Worm (Caenorhabditis elegans): ENCODE data around the gene pals-26.

ce11 chrIII:4359208-4359607 lies 15.7 kb upstream of the pals-26 start:
- no peak for TF ChIP-seq mes-4 (tag; optimal IDR thresholded peaks at IDR 0.05)
- no peak for TF ChIP-seq tbp1 (GFP tag; optimal IDR thresholded peaks at IDR 0.05)
- no peak for TF ChIP-seq D2030.7 (GFP tag; IDR thresholded peaks at IDR 0.05)
- no peak for TF ChIP-seq ztf-26 (tag; optimal IDR thresholded peaks at IDR 0.05)
- no peak for TF ChIP-seq F37B4.10 (GFP tag; IDR thresholded peaks at IDR 0.05)

All from whole organism, young adult.